Fruit fly (Drosophila melanogaster) whole organism, embryonic: ENCODE data around the gene CG43998.
A peak's percentile ranks its signal among the peaks of the same experiment; 100 is the strongest.

ENCODE experiments used
- Adf1 ChIP-seq: fragments of 200-800 bp; sonication (Bioruptor generic); IDR thresholded peaks from 2 replicates; pipeline ENCODE4 v1.3.6; 2022; ENCODE audit warnings: missing biosample characterization, missing genetic modification characterization
- Bteb2 ChIP-seq: fragments of 200-800 bp; sonication (Bioruptor generic); optimal IDR thresholded peaks from 2 replicates; lab custom pipeline; 2016; ENCODE audit warnings: missing biosample characterization, missing genetic modification characterization
- CG11456 ChIP-seq: fragments of 200-800 bp; sonication (Bioruptor generic); IDR thresholded peaks from 3 replicates; pipeline ENCODE4 v1.3.6; 2022; ENCODE audit warnings: missing biosample characterization, missing genetic modification characterization
- CG11695 ChIP-seq: fragments of 200-800 bp; sonication (Bioruptor generic); IDR thresholded peaks from 3 replicates; pipeline ENCODE4 v1.3.6; 2022; ENCODE audit warnings: missing biosample characterization, missing genetic modification characterization
- CG11723 ChIP-seq: fragments of 200-800 bp; sonication (Bioruptor generic); optimal IDR thresholded peaks from 2 replicates; lab custom pipeline; 2017; ENCODE audit warnings: missing biosample characterization, mild to moderate bottlenecking, missing genetic modification characterization
- CG12659 ChIP-seq: fragments of 200-800 bp; sonication (Bioruptor generic); optimal IDR thresholded peaks from 3 replicates; lab custom pipeline; 2017; ENCODE audit warnings: mild to moderate bottlenecking, missing biosample characterization, missing genetic modification reagents, missing genetic modification characterization
- CG13424 ChIP-seq: fragments of 200-800 bp; sonication (Bioruptor generic); optimal IDR thresholded peaks from 2 replicates; lab custom pipeline; 2019; ENCODE audit warnings: missing biosample characterization, mild to moderate bottlenecking, missing genetic modification characterization, moderate library complexity
- CG15601 ChIP-seq: fragments of 200-800 bp; sonication (Bioruptor generic); optimal IDR thresholded peaks from 3 replicates; lab custom pipeline; 2019; ENCODE audit warnings: missing biosample characterization, mild to moderate bottlenecking, missing genetic modification characterization, moderate library complexity
- CG17359 ChIP-seq: fragments of 200-800 bp; sonication (Bioruptor generic); optimal IDR thresholded peaks from 3 replicates; lab custom pipeline; 2018; ENCODE audit warnings: missing biosample characterization, mild to moderate bottlenecking, missing genetic modification characterization, moderate library complexity
- CG17829 ChIP-seq: fragments of 200-800 bp; optimal IDR thresholded peaks from 2 replicates; lab custom pipeline; 2019; ENCODE audit warnings: missing biosample characterization, mild to moderate bottlenecking, missing genetic modification characterization, moderate library complexity
- CG17912 ChIP-seq: fragments of 200-800 bp; sonication (Bioruptor generic); optimal IDR thresholded peaks from 2 replicates; lab custom pipeline; 2018; ENCODE audit warnings: missing biosample characterization, mild to moderate bottlenecking, missing genetic modification characterization
- CG18476 ChIP-seq: fragments of 200-800 bp; sonication (Bioruptor generic); optimal IDR thresholded peaks from 2 replicates; lab custom pipeline; 2016; ENCODE audit warnings: missing biosample characterization, mild to moderate bottlenecking, missing genetic modification characterization
- CG2712 ChIP-seq: fragments of 200-800 bp; optimal IDR thresholded peaks from 3 replicates; lab custom pipeline; 2019; ENCODE audit warnings: missing biosample characterization, mild to moderate bottlenecking, missing genetic modification characterization, moderate library complexity
- CG32532 ChIP-seq: fragments of 200-800 bp; sonication (Bioruptor generic); IDR thresholded peaks from 2 replicates; pipeline ENCODE4 v1.3.6; 2022; ENCODE audit warnings: missing biosample characterization, missing genetic modification characterization
- CG32772 ChIP-seq: fragments of 200-800 bp; sonication (Bioruptor generic); IDR thresholded peaks from 2 replicates; pipeline ENCODE4 v1.3.6; 2022; ENCODE audit warnings: missing biosample characterization, missing genetic modification characterization
- CG3847 ChIP-seq: fragments of 200-800 bp; sonication (Bioruptor generic); IDR thresholded peaks from 2 replicates; pipeline ENCODE4 v1.3.6; 2022; ENCODE audit warnings: missing biosample characterization, missing genetic modification characterization
- CG42726 ChIP-seq: fragments of 200-800 bp; sonication (Bioruptor generic); IDR thresholded peaks from 2 replicates; pipeline ENCODE4 v1.3.6; 2022; ENCODE audit warnings: missing biosample characterization, missing genetic modification characterization; ENCODE audit not compliant: partially characterized antibody
- CG43689 ChIP-seq: fragments of 200-800 bp; sonication (Bioruptor generic); IDR thresholded peaks from 2 replicates; pipeline ENCODE4 v1.3.6; 2022; ENCODE audit warnings: missing biosample characterization, missing genetic modification characterization
- CG6689 ChIP-seq: fragments of 200-800 bp; sonication (Bioruptor generic); IDR thresholded peaks from 2 replicates; pipeline ENCODE4 v1.3.6; 2022; ENCODE audit warnings: missing biosample characterization, missing genetic modification characterization
- CG7928 ChIP-seq: fragments of 200-800 bp; sonication (Bioruptor generic); optimal IDR thresholded peaks from 2 replicates; lab custom pipeline; 2017; ENCODE audit warnings: missing biosample characterization, mild to moderate bottlenecking, missing genetic modification characterization
- Dll ChIP-seq: fragments of 200-800 bp; sonication (Bioruptor generic); IDR thresholded peaks from 4 replicates; pipeline ENCODE4 v1.3.6; 2022; ENCODE audit warnings: missing biosample characterization, missing genetic modification characterization; ENCODE audit not compliant: partially characterized antibody
- Jarid2 ChIP-seq: fragments of 200-800 bp; sonication (Bioruptor generic); optimal IDR thresholded peaks from 3 replicates; lab custom pipeline; 2017; ENCODE audit warnings: mild to moderate bottlenecking, missing biosample characterization, missing genetic modification reagents, missing genetic modification characterization
- Lim3 ChIP-seq: fragments of 200-800 bp; sonication (Bioruptor generic); IDR thresholded peaks from 2 replicates; pipeline ENCODE4 v1.3.6; 2022; ENCODE audit warnings: missing biosample characterization, missing genetic modification characterization
- Mad ChIP-seq: fragments of 200-800 bp; sonication (Bioruptor generic); optimal IDR thresholded peaks from 2 replicates; lab custom pipeline; 2016; ENCODE audit warnings: missing biosample characterization, missing genetic modification characterization
- NK7.1 ChIP-seq: fragments of 200-800 bp; sonication (Bioruptor generic); optimal IDR thresholded peaks from 3 replicates; lab custom pipeline; 2016; ENCODE audit warnings: missing biosample characterization, missing genetic modification characterization
- Trl ChIP-seq, 3 experiments: fragments of >200 bp in 2 of 3; fragments of 200-800 bp in 1 of 3; sonication (Bioruptor generic) in 1 of 3; optimal IDR thresholded peaks; 2 replicates in 1 of 3; 3 replicates in 2 of 3; lab custom pipeline; 2016 to 2017; ENCODE audit warnings: missing biosample characterization in 1 of 3, missing genetic modification characterization in 1 of 3
- Vsx1 ChIP-seq: fragments of 200-800 bp; sonication (Bioruptor generic); optimal IDR thresholded peaks from 2 replicates; lab custom pipeline; 2017; ENCODE audit warnings: missing biosample characterization, mild to moderate bottlenecking, missing genetic modification characterization, missing genetic modification reagents
- Xrp1 ChIP-seq: fragments of 200-800 bp; sonication (Bioruptor generic); IDR thresholded peaks from 2 replicates; pipeline ENCODE4 v1.3.6; 2022; ENCODE audit warnings: missing biosample characterization, missing genetic modification characterization
- ac ChIP-seq: fragments of 200-800 bp; sonication (Bioruptor generic); optimal IDR thresholded peaks from 3 replicates; lab custom pipeline; 2017; ENCODE audit warnings: missing biosample characterization, mild to moderate bottlenecking, missing genetic modification characterization
- bsh ChIP-seq, 2 experiments: fragments of 200-800 bp; sonication (Bioruptor generic); optimal IDR thresholded peaks; 2 replicates each; lab custom pipeline; 2017 to 2018; ENCODE audit warnings: mild to moderate bottlenecking in 2 of 2, missing biosample characterization in 2 of 2, missing genetic modification characterization in 2 of 2, moderate library complexity in 1 of 2
- cato ChIP-seq: fragments of 200-800 bp; sonication (Bioruptor generic); optimal IDR thresholded peaks from 2 replicates; lab custom pipeline; 2016; ENCODE audit warnings: missing biosample characterization, missing genetic modification characterization, borderline replicate concordance
- chm ChIP-seq: fragments of 200-800 bp; sonication (Bioruptor generic); IDR thresholded peaks from 2 replicates; pipeline ENCODE4 v1.3.6; 2022; ENCODE audit warnings: missing biosample characterization, missing genetic modification characterization
- cwo ChIP-seq: fragments of 200-800 bp; sonication (Bioruptor generic); optimal IDR thresholded peaks from 3 replicates; lab custom pipeline; 2017; ENCODE audit warnings: missing biosample characterization, missing genetic modification characterization, mild to moderate bottlenecking, moderate library complexity, missing genetic modification reagents
- dpn ChIP-seq, 2 experiments: fragments of 200-800 bp; sonication (Bioruptor generic); optimal IDR thresholded peaks; 3 replicates each; lab custom pipeline; 2016; ENCODE audit warnings: missing biosample characterization in 2 of 2, missing genetic modification characterization in 2 of 2
- fd102C ChIP-seq: fragments of 200-800 bp; sonication (Bioruptor generic); optimal IDR thresholded peaks from 2 replicates; lab custom pipeline; 2018; ENCODE audit warnings: missing biosample characterization, mild to moderate bottlenecking, missing genetic modification characterization, moderate library complexity
- ham ChIP-seq: fragments of 200-800 bp; sonication (Bioruptor generic); IDR thresholded peaks from 2 replicates; pipeline ENCODE4 v1.3.6; 2022; ENCODE audit warnings: missing biosample characterization, missing genetic modification characterization
- hbn ChIP-seq: fragments of 200-800 bp; sonication (Bioruptor generic); IDR thresholded peaks from 2 replicates; pipeline ENCODE4 v1.3.6; 2022; ENCODE audit warnings: missing biosample characterization, missing genetic modification characterization; ENCODE audit not compliant: partially characterized antibody
- inv ChIP-seq: fragments of 200-800 bp; sonication (Bioruptor generic); IDR thresholded peaks from 2 replicates; pipeline ENCODE4 v1.3.6; 2022; ENCODE audit warnings: missing biosample characterization, missing genetic modification characterization; ENCODE audit not compliant: partially characterized antibody
- kni ChIP-seq: fragments of 200-800 bp; sonication (Bioruptor generic); optimal IDR thresholded peaks from 3 replicates; lab custom pipeline; 2017; ENCODE audit warnings: mild to moderate bottlenecking, missing biosample characterization, missing genetic modification reagents, missing genetic modification characterization
- lab ChIP-seq: fragments of 200-800 bp; sonication (Bioruptor generic); optimal IDR thresholded peaks from 3 replicates; lab custom pipeline; 2017; ENCODE audit warnings: missing biosample characterization, missing genetic modification characterization, mild to moderate bottlenecking, moderate library complexity, missing genetic modification reagents
- onecut ChIP-seq: fragments of 200-800 bp; sonication (Bioruptor generic); IDR thresholded peaks from 2 replicates; pipeline ENCODE4 v1.3.6; 2022; ENCODE audit warnings: missing biosample characterization, missing genetic modification characterization
- org-1 ChIP-seq: fragments of 200-800 bp; sonication (Bioruptor generic); optimal IDR thresholded peaks from 2 replicates; lab custom pipeline; 2017; ENCODE audit warnings: missing biosample characterization, missing genetic modification characterization
- pho ChIP-seq: fragments of 200-800 bp; sonication (Bioruptor generic); optimal IDR thresholded peaks from 2 replicates; lab custom pipeline; 2016; ENCODE audit warnings: missing biosample characterization, missing genetic modification characterization
- salm ChIP-seq: fragments of 200-800 bp; sonication (Bioruptor generic); optimal IDR thresholded peaks from 2 replicates; lab custom pipeline; 2018; ENCODE audit warnings: missing biosample characterization, mild to moderate bottlenecking, missing genetic modification characterization
- sens ChIP-seq: fragments of 200-800 bp; sonication (Bioruptor generic); peaks from one replicate; lab custom pipeline; 2016; ENCODE audit warnings: missing biosample characterization, missing genetic modification characterization
- so ChIP-seq: fragments of 200-800 bp; sonication (Bioruptor generic); IDR thresholded peaks from 3 replicates; pipeline ENCODE4 v1.3.6; 2022; ENCODE audit warnings: missing biosample characterization, missing genetic modification characterization
- sqz ChIP-seq: fragments of 200-800 bp; sonication (Bioruptor generic); optimal IDR thresholded peaks from 3 replicates; lab custom pipeline; 2018; ENCODE audit warnings: missing biosample characterization, mild to moderate bottlenecking, missing genetic modification characterization
- unpg ChIP-seq: fragments of 200-800 bp; sonication (Bioruptor generic); optimal IDR thresholded peaks from 3 replicates; lab custom pipeline; 2018; ENCODE audit warnings: missing biosample characterization, mild to moderate bottlenecking, missing genetic modification characterization, moderate library complexity
- vvl ChIP-seq: fragments of 200-800 bp; sonication (Bioruptor generic); IDR thresholded peaks from 2 replicates; pipeline ENCODE4 v1.3.6; 2022; ENCODE audit warnings: missing biosample characterization, missing genetic modification characterization

Gene CG43998

dm6 chr3R:23969449-23969848 lies 40.6 kb upstream of the CG43998 start (continued):
- TF ChIP-seq unpg (GFP tag; lab: Kevin White, UChicago) (peak; percentile 61), CG42726 (no peak), CG18476 (GFP tag; lab: Kevin White, UChicago) (no peak), salm (tag; lab: Kevin White, UChicago) (peak; percentile 23), CG12659 (GFP tag; lab: Kevin White, UChicago) (peak; percentile 53), CG32532 (GFP tag; lab: Robert Waterston, UW) (peak; percentile 64), Adf1 (GFP tag; lab: Robert Waterston, UW) (no peak), NK7.1 (GFP tag; lab: Kevin White, UChicago) (no peak), CG7928 (no peak), bsh (GFP tag; optimal IDR thresholded peaks at IDR 0.05; lab: Kevin White, UChicago) (peak in 1 of 2 experiments; percentile 53), Jarid2 (no peak), Dll (GFP tag; lab: Robert Waterston, UW) (no peak), org-1 (peak; percentile 20), vvl (peak; percentile 50; the same call in 1 of the 2 replicates), CG2712 (tag; lab: Kevin White, UChicago) (peak; percentile 62), CG43689 (GFP tag; lab: Robert Waterston, UW) (no peak), CG17912 (GFP tag; lab: Kevin White, UChicago) (no peak), hbn (GFP tag; lab: Robert Waterston, UW) (no peak), CG13424 (peak; percentile 78), Xrp1 (no peak; the same call in 1 of the 2 replicates), Trl (optimal IDR thresholded peaks at IDR 0.05; lab: Kevin White, UChicago) (no peak), Trl (GFP tag; optimal IDR thresholded peaks at IDR 0.05; lab: Kevin White, UChicago) (no peak), Vsx1 (GFP tag; lab: Kevin White, UChicago) (peak; percentile 29), cato (GFP tag; lab: Kevin White, UChicago) (no peak), pho (GFP tag; lab: Kevin White, UChicago) (no peak), ham (GFP tag; lab: Robert Waterston, UW) (no peak), dpn (GFP tag; optimal IDR thresholded peaks at IDR 0.05; lab: Kevin White, UChicago) (peak in 1 of 2 experiments; percentile 16), fd102C (GFP tag; lab: Kevin White, UChicago) (no peak), CG15601 (peak; percentile 25), so (GFP tag; lab: Robert Waterston, UW) (no peak), sens (GFP tag; lab: Kevin White, UChicago) (peak; percentile 64), CG17359 (tag; lab: Kevin White, UChicago) (peak; percentile 68), CG6689 (GFP tag; lab: Robert Waterston, UW) (peak; percentile 52), CG11723 (no peak), sqz (GFP tag; lab: Kevin White, UChicago) (peak; percentile 39), CG17829 (tag; lab: Kevin White, UChicago) (peak; percentile 52), ac (GFP tag; lab: Kevin White, UChicago) (no peak), cwo (peak; percentile 53), Mad (GFP tag; lab: Kevin White, UChicago) (no peak), kni (no peak), onecut (GFP tag; lab: Robert Waterston, UW) (no peak), Bteb2 (GFP tag; lab: Kevin White, UChicago) (no peak), CG3847 (peak; percentile 58), inv (no peak), CG11456 (GFP tag; lab: Robert Waterston, UW) (0 out of 3 replicates have a peak, but pooled peaks have one; percentile 34), CG11695 (GFP tag; lab: Robert Waterston, UW) (peak; percentile 65; the same call in 1 of the 3 replicates), Lim3 (GFP tag; lab: Robert Waterston, UW) (no peak), chm (GFP tag; lab: Robert Waterston, UW) (no peak), lab (GFP tag; lab: Kevin White, UChicago) (peak; percentile 65), CG32772 (GFP tag; lab: Robert Waterston, UW) (0 out of 2 replicates have a peak, but pooled peaks have one; percentile 16)
